Worm (Caenorhabditis elegans) whole organism, L4/young adult: ENCODE results near the gene ZC404.16.

ENCODE experiments used
- W03F9.2 ChIP-seq: fragments of 150-350 bp; optimal IDR thresholded peaks from 2 replicates; lab custom pipeline; 2014; ENCODE audit warnings: missing biosample characterization, missing genetic modification characterization
- him-1 ChIP-seq: sonication (generic microtip); optimal IDR thresholded peaks from 2 replicates; lab custom pipeline; 2016; ENCODE audit warnings: missing genotype, missing genetic modification reagents, missing genetic modification characterization, missing compliant biosample characterization

DNA sequence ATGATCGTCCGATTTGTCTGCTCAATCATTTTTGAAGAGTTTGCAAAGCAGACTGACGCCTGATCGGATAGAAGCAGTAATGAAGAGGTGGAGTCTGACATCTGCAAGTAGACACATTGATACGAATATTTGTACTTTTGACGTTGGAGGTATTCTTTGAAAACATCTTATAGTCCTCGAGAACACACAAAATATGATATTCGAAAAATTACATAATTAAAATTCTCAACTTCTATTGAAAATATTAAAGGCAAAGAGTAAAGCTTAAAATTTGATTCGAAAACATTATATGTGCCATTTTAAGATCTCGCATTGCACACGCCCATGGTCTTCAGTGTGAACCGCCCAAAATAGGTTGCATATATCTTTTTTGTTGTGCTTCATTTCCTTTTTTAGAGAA is 51.3 kb downstream of the ZC404.16 start, which contains the start of gene ZC487.2:
- TF ChIP-seq him-1 (tag; lab: Kevin White, UChicago) (no peak), W03F9.2 (tag; lab: Kevin White, UChicago) (no peak)
